Worm (Caenorhabditis elegans) whole organism, L1 larva: Measurements from ENCODE around the gene T13C2.2.

Experiments used
- C04F5.9 ChIP-seq: sonication (generic microtip); optimal IDR thresholded peaks from 2 replicates; lab custom pipeline; 2016; ENCODE audit warnings: missing genetic modification characterization, missing compliant biosample characterization
- C16A3.4 ChIP-seq: fragments of 150-350 bp; optimal IDR thresholded peaks from 2 replicates; lab custom pipeline; 2014; ENCODE audit warnings: missing biosample characterization, missing genetic modification characterization
- F16B12.6 ChIP-seq: fragments of 150-350 bp; optimal IDR thresholded peaks from 2 replicates; lab custom pipeline; 2014; ENCODE audit warnings: missing biosample characterization, missing genetic modification characterization
- aha-1 ChIP-seq: fragments of 150-350 bp; optimal IDR thresholded peaks from 2 replicates; lab custom pipeline; 2014; ENCODE audit warnings: missing biosample characterization, missing genetic modification characterization
- ceh-8 ChIP-seq: fragments of 200-800 bp; sonication (Bioruptor generic); optimal IDR thresholded peaks from 2 replicates; lab custom pipeline; 2018; ENCODE audit warnings: mild to moderate bottlenecking, missing genetic modification characterization, moderate library complexity, missing compliant biosample characterization
- ceh-88 ChIP-seq: fragments of 200-800 bp; sonication (Bioruptor generic); IDR thresholded peaks from 2 replicates; pipeline ENCODE4 v1.3.6; 2022; ENCODE audit warnings: missing genetic modification characterization, missing compliant biosample characterization
- ceh-90 ChIP-seq: sonication (generic microtip); optimal IDR thresholded peaks from 2 replicates; lab custom pipeline; 2016; ENCODE audit warnings: missing genetic modification characterization, missing compliant biosample characterization
- dpl-1 ChIP-seq, 3 experiments: fragments of 150-350 bp in 2 of 3; sonication (generic microtip) in 1 of 3; optimal IDR thresholded peaks; 2 replicates each; lab custom pipeline; 2014 to 2017; ENCODE audit warnings: missing biosample characterization in 3 of 3, missing genetic modification characterization in 3 of 3, missing genetic modification reagents in 3 of 3
- dsc-1 ChIP-seq: sonication (generic microtip); optimal IDR thresholded peaks from 2 replicates; lab custom pipeline; 2016; ENCODE audit warnings: mild to moderate bottlenecking, missing genetic modification characterization, missing compliant biosample characterization
- efl-1 ChIP-seq, 4 experiments: fragments of 150-350 bp; optimal IDR thresholded peaks in 3 of 4; peaks in 1 of 4; 1 replicate in 1 of 4; 2 replicates in 3 of 4; lab custom pipeline; 2014; ENCODE audit warnings: missing biosample characterization in 2 of 4, missing genetic modification characterization in 2 of 4, missing genetic modification reagents in 2 of 4
- egl-13 ChIP-seq: sonication (generic microtip); optimal IDR thresholded peaks from 2 replicates; lab custom pipeline; 2016; ENCODE audit warnings: missing genotype, missing genetic modification reagents, missing genetic modification characterization, missing compliant biosample characterization
- egl-27 ChIP-seq, 2 experiments: fragments of 150-350 bp in 1 of 2; sonication (generic microtip); optimal IDR thresholded peaks; 3 replicates each; lab custom pipeline; 2017 to 2018; ENCODE audit warnings: missing biosample characterization in 2 of 2, missing genetic modification characterization in 2 of 2, missing genetic modification reagents in 2 of 2
- elt-3 ChIP-seq, 6 experiments: fragments of 150-350 bp in 1 of 6; sonication (generic microtip); optimal IDR thresholded peaks; 2 replicates each; lab custom pipeline; 2017 to 2018; ENCODE audit warnings: missing biosample characterization in 6 of 6, missing genetic modification characterization in 6 of 6, inconsistent platforms in 1 of 6
- ets-5 ChIP-seq: fragments of 200-800 bp; sonication (Bioruptor generic); IDR thresholded peaks from 2 replicates; pipeline ENCODE4 v1.3.6; 2022; ENCODE audit warnings: missing genetic modification characterization, missing compliant biosample characterization
- fkh-10 ChIP-seq: sonication (generic microtip); optimal IDR thresholded peaks from 2 replicates; lab custom pipeline; 2017; ENCODE audit warnings: missing biosample characterization, missing genetic modification reagents, missing genetic modification characterization
- fkh-4 ChIP-seq: sonication (generic microtip); optimal IDR thresholded peaks from 2 replicates; lab custom pipeline; 2016; ENCODE audit warnings: missing compliant biosample characterization, missing genetic modification characterization, borderline replicate concordance
- fkh-8 ChIP-seq: sonication (generic microtip); optimal IDR thresholded peaks from 2 replicates; lab custom pipeline; 2016; ENCODE audit warnings: mild to moderate bottlenecking, missing genetic modification characterization, missing compliant biosample characterization
- fos-1 ChIP-seq: fragments of 150-350 bp; optimal IDR thresholded peaks from 2 replicates; lab custom pipeline; 2014; ENCODE audit warnings: missing biosample characterization, missing genetic modification characterization
- hpl-2 ChIP-seq: fragments of 150-350 bp; optimal IDR thresholded peaks from 2 replicates; lab custom pipeline; 2014; ENCODE audit warnings: missing biosample characterization, missing genetic modification reagents, missing genetic modification characterization
- irx-1 ChIP-seq: sonication (generic microtip); optimal IDR thresholded peaks from 2 replicates; lab custom pipeline; 2016; ENCODE audit warnings: missing genetic modification characterization, missing compliant biosample characterization
- isw-1 ChIP-seq: fragments of 200-800 bp; sonication (Bioruptor generic); IDR thresholded peaks from 2 replicates; pipeline ENCODE4 v1.3.6; 2022; ENCODE audit warnings: missing genetic modification characterization, missing compliant biosample characterization
- lin-35 ChIP-seq, 2 experiments: fragments of 150-350 bp; optimal IDR thresholded peaks; 2 replicates each; lab custom pipeline; 2014; ENCODE audit warnings: missing biosample characterization in 2 of 2, missing genetic modification characterization in 2 of 2, missing genetic modification reagents in 2 of 2
- lir-3 ChIP-seq: sonication (generic microtip); optimal IDR thresholded peaks from 2 replicates; lab custom pipeline; 2016; ENCODE audit warnings: mild to moderate bottlenecking, missing genetic modification characterization, moderate library complexity, missing compliant biosample characterization; ENCODE audit not compliant: poor library complexity
- mdl-1 ChIP-seq, 2 experiments: fragments of 150-350 bp; optimal IDR thresholded peaks; 2 replicates each; lab custom pipeline; 2014 to 2017; ENCODE audit warnings: missing biosample characterization in 2 of 2, missing genetic modification characterization in 2 of 2, inconsistent platforms in 1 of 2
- mef-2 ChIP-seq: fragments of 150-350 bp; optimal IDR thresholded peaks from 2 replicates; lab custom pipeline; 2014; ENCODE audit warnings: missing biosample characterization, missing genetic modification characterization
- mep-1 ChIP-seq: fragments of 150-350 bp; optimal IDR thresholded peaks from 2 replicates; lab custom pipeline; 2014; ENCODE audit warnings: missing biosample characterization, missing genetic modification characterization
- nhr-11 ChIP-seq: fragments of 150-350 bp; optimal IDR thresholded peaks from 2 replicates; lab custom pipeline; 2014; ENCODE audit warnings: missing biosample characterization, missing genetic modification characterization
- nhr-12 ChIP-seq: sonication (generic microtip); optimal IDR thresholded peaks from 2 replicates; lab custom pipeline; 2017; ENCODE audit warnings: missing biosample characterization, missing genetic modification characterization
- nhr-19 ChIP-seq: fragments of 200-800 bp; sonication (Bioruptor generic); conservative IDR thresholded peaks from 2 replicates; pipeline ENCODE4 v1.3.6; 2022; ENCODE audit warnings: missing genetic modification characterization, missing compliant biosample characterization
- nhr-20 ChIP-seq: sonication (generic microtip); optimal IDR thresholded peaks from 2 replicates; lab custom pipeline; 2016; ENCODE audit warnings: mild to moderate bottlenecking, missing genetic modification characterization, missing compliant biosample characterization
- nhr-71 ChIP-seq: sonication (generic microtip); optimal IDR thresholded peaks from 2 replicates; lab custom pipeline; 2016; ENCODE audit warnings: mild to moderate bottlenecking, missing genetic modification characterization, moderate library complexity, missing compliant biosample characterization
- nhr-76 ChIP-seq: sonication (generic microtip); optimal IDR thresholded peaks from 2 replicates; lab custom pipeline; 2017; ENCODE audit warnings: missing biosample characterization, missing genetic modification characterization
- nhr-77 ChIP-seq: fragments of 150-350 bp; optimal IDR thresholded peaks from 2 replicates; lab custom pipeline; 2014; ENCODE audit warnings: missing biosample characterization, missing genetic modification characterization
- nhr-85 ChIP-seq: sonication (generic microtip); peaks from one replicate; lab custom pipeline; 2016; ENCODE audit warnings: missing genetic modification characterization, inconsistent platforms, missing compliant biosample characterization
- nhr-90 ChIP-seq: sonication (generic microtip); optimal IDR thresholded peaks from 2 replicates; lab custom pipeline; 2016; ENCODE audit warnings: mild to moderate bottlenecking, missing genetic modification characterization, missing compliant biosample characterization; ENCODE audit not compliant: poor library complexity
- pag-3 ChIP-seq: sonication (generic microtip); optimal IDR thresholded peaks from 2 replicates; lab custom pipeline; 2017; ENCODE audit warnings: missing genetic modification characterization, mild to moderate bottlenecking, missing compliant biosample characterization, antibody characterized with exemption, borderline replicate concordance; ENCODE audit not compliant: insufficient read depth
- pax-3 ChIP-seq: fragments of 200-800 bp; sonication (Bioruptor generic); optimal IDR thresholded peaks from 2 replicates; lab custom pipeline; 2018; ENCODE audit warnings: mild to moderate bottlenecking, missing genetic modification characterization, moderate library complexity, missing compliant biosample characterization
- rnt-1 ChIP-seq: sonication (generic microtip); optimal IDR thresholded peaks from 2 replicates; lab custom pipeline; 2016; ENCODE audit warnings: mild to moderate bottlenecking, missing genetic modification characterization, moderate library complexity, missing compliant biosample characterization
- snpc-4 ChIP-seq: fragments of 150-350 bp; optimal IDR thresholded peaks from 2 replicates; lab custom pipeline; 2014; ENCODE audit warnings: missing biosample characterization, missing genetic modification characterization
- snu-23 ChIP-seq: sonication (generic microtip); optimal IDR thresholded peaks from 2 replicates; lab custom pipeline; 2016; ENCODE audit warnings: missing genetic modification characterization, missing compliant biosample characterization
- sox-4 ChIP-seq: sonication (generic microtip); optimal IDR thresholded peaks from 2 replicates; lab custom pipeline; 2016; ENCODE audit warnings: missing genetic modification characterization, missing compliant biosample characterization
- sup-37 ChIP-seq: fragments of 200-800 bp; sonication (Bioruptor generic); optimal IDR thresholded peaks from 2 replicates; lab custom pipeline; 2018; ENCODE audit warnings: mild to moderate bottlenecking, missing genetic modification characterization, missing compliant biosample characterization
- tbx-2 ChIP-seq: sonication (generic microtip); optimal IDR thresholded peaks from 2 replicates; lab custom pipeline; 2016; ENCODE audit warnings: missing genetic modification characterization, missing compliant biosample characterization
- unc-130 ChIP-seq: fragments of 150-350 bp; optimal IDR thresholded peaks from 2 replicates; lab custom pipeline; 2017; ENCODE audit warnings: missing biosample characterization, missing genetic modification characterization, inconsistent platforms
- unc-62 ChIP-seq: fragments of 150-350 bp; optimal IDR thresholded peaks from 2 replicates; lab custom pipeline; 2014; ENCODE audit warnings: missing biosample characterization, missing genetic modification reagents, missing genetic modification characterization
- vab-15 ChIP-seq: sonication (generic microtip); optimal IDR thresholded peaks from 2 replicates; lab custom pipeline; 2017; ENCODE audit warnings: missing genotype, mild to moderate bottlenecking, missing genetic modification characterization, missing compliant biosample characterization
- xbp-1 ChIP-seq: sonication (generic microtip); optimal IDR thresholded peaks from 2 replicates; lab custom pipeline; 2016; ENCODE audit warnings: missing genetic modification characterization, missing compliant biosample characterization
- zag-1 ChIP-seq: fragments of 150-350 bp; optimal IDR thresholded peaks from 2 replicates; lab custom pipeline; 2014; ENCODE audit warnings: missing biosample characterization, missing genetic modification characterization
- zip-4 ChIP-seq: fragments of 200-800 bp; sonication (Bioruptor generic); optimal IDR thresholded peaks from 2 replicates; lab custom pipeline; 2018; ENCODE audit warnings: mild to moderate bottlenecking, missing genetic modification characterization, moderate library complexity, missing compliant biosample characterization

T13C2.2 gene

ce11 chrII:6826726-6827125 lies 34.7 kb downstream of the T13C2.2 start (continued):
- TF ChIP-seq isw-1: no peak
- peak; percentile 74 for TF ChIP-seq unc-130
- no peak for TF ChIP-seq hpl-2 (GFP tag; lab: Kevin White, UChicago)
- TF ChIP-seq tbx-2 (tag; lab: Kevin White, UChicago): peak; percentile 25
- TF ChIP-seq unc-62 (GFP tag; lab: Kevin White, UChicago): no peak
- no peak for TF ChIP-seq egl-27 (tag; optimal IDR thresholded peaks at IDR 0.05; lab: Kevin White, UChicago)
- TF ChIP-seq fkh-10 (GFP tag; lab: Kevin White, UChicago): no peak
- no peak for TF ChIP-seq ceh-90 (tag; lab: Kevin White, UChicago)
- no peak for TF ChIP-seq ceh-8
- no peak for TF ChIP-seq irx-1 (tag; lab: Kevin White, UChicago)
- no peak for TF ChIP-seq fkh-8 (tag; lab: Kevin White, UChicago)

ce11 chrII:6827388-6827787 lies 35.4 kb downstream of the T13C2.2 start:
- no peak for TF ChIP-seq lir-3
- peak; percentile 62 for TF ChIP-seq dsc-1 (tag; lab: Kevin White, UChicago)
- no peak for TF ChIP-seq F16B12.6 (tag; lab: Kevin White, UChicago)
- TF ChIP-seq tbx-2 (tag; lab: Kevin White, UChicago): peak; percentile 72
- peak; percentile 88 for TF ChIP-seq rnt-1
- TF ChIP-seq irx-1 (tag; lab: Kevin White, UChicago): peak; percentile 60
- TF ChIP-seq ceh-88 (GFP tag; lab: Robert Waterston, UW): no peak
- no peak for TF ChIP-seq C04F5.9 (tag; lab: Kevin White, UChicago)
- peak; percentile 23 for TF ChIP-seq sox-4 (tag; lab: Kevin White, UChicago)
- TF ChIP-seq nhr-90 (tag; lab: Kevin White, UChicago): peak; percentile 3
- no peak for TF ChIP-seq ceh-8
- TF ChIP-seq sup-37 (GFP tag; lab: Kevin White, UChicago): no peak
- no peak for TF ChIP-seq fkh-4 (tag; lab: Kevin White, UChicago)
- TF ChIP-seq nhr-71: peak; percentile 87
- TF ChIP-seq ceh-90 (tag; lab: Kevin White, UChicago): no peak
- TF ChIP-seq snu-23 (GFP tag; lab: Kevin White, UChicago): peak; percentile 58
- peak; percentile 20 for TF ChIP-seq nhr-77
- peak in 1 of 2 experiments; percentile 58 for TF ChIP-seq mdl-1 (tag; optimal IDR thresholded peaks at IDR 0.05; lab: Kevin White, UChicago)
- TF ChIP-seq nhr-76 (tag; lab: Kevin White, UChicago): no peak
- TF ChIP-seq pax-3 (tag; lab: Kevin White, UChicago): no peak
- TF ChIP-seq aha-1 (tag; lab: Kevin White, UChicago): no peak
- TF ChIP-seq unc-62 (GFP tag; lab: Kevin White, UChicago): no peak
- TF ChIP-seq egl-27 (tag; optimal IDR thresholded peaks at IDR 0.05; lab: Kevin White, UChicago): peak in 1 of 2 experiments; percentile 26
- no peak for TF ChIP-seq C16A3.4 (tag; lab: Kevin White, UChicago)
- peak; percentile 76 for TF ChIP-seq nhr-20 (tag; lab: Kevin White, UChicago)
- TF ChIP-seq pag-3 (tag; lab: Kevin White, UChicago): no peak
- peak; percentile 30 for TF ChIP-seq vab-15 (tag; lab: Kevin White, UChicago)
- TF ChIP-seq zip-4 (GFP tag; lab: Kevin White, UChicago): no peak
- TF ChIP-seq fos-1: no peak
- TF ChIP-seq zag-1: no peak
- peak; percentile 18 to 25 for TF ChIP-seq lin-35 (GFP tag; optimal IDR thresholded peaks at IDR 0.05; lab: Kevin White, UChicago)
- TF ChIP-seq xbp-1 (tag; lab: Kevin White, UChicago): peak; percentile 16
- TF ChIP-seq mep-1 (tag; lab: Kevin White, UChicago): peak; percentile 79
- peak; percentile 27 to 36 for TF ChIP-seq efl-1 (optimal IDR thresholded peaks at IDR 0.05; lab: Kevin White, UChicago)
- peak in 1 of 2 experiments; percentile 60 for TF ChIP-seq efl-1 (GFP tag; optimal IDR thresholded peaks at IDR 0.05 in 1 of 2; lab: Kevin White, UChicago)
- no peak for TF ChIP-seq ets-5 (GFP tag; lab: Robert Waterston, UW)
- TF ChIP-seq fkh-8 (tag; lab: Kevin White, UChicago): peak; percentile 35
- peak; percentile 71 for TF ChIP-seq nhr-19 (GFP tag; lab: Robert Waterston, UW)
- no peak for TF ChIP-seq snpc-4 (tag; lab: Kevin White, UChicago)
- peak; percentile 23 for TF ChIP-seq nhr-11
- TF ChIP-seq hpl-2 (GFP tag; lab: Kevin White, UChicago): no peak
- no peak for TF ChIP-seq nhr-12 (tag; lab: Kevin White, UChicago)
- TF ChIP-seq elt-3 (tag; optimal IDR thresholded peaks at IDR 0.05; lab: Kevin White, UChicago): peak in 4 of 6 experiments; percentile 1 to 68 (median 34)
- peak; percentile 6 for TF ChIP-seq egl-13 (tag; lab: Kevin White, UChicago)
- no peak for TF ChIP-seq mef-2
- peak; percentile 93 for TF ChIP-seq nhr-85 (tag; lab: Kevin White, UChicago)
- TF ChIP-seq dpl-1 (GFP tag; optimal IDR thresholded peaks at IDR 0.05; lab: Kevin White, UChicago): peak; percentile 4 to 21 (median 16)
